Worm (Caenorhabditis elegans): ENCODE results near the gene W09C2.10.

Gene W09C2.10

ce11 chrIV:9632094-9632493 is 7.2 kb upstream of the W09C2.10 start:
- TF ChIP-seq unc-62 (GFP tag; optimal IDR thresholded peaks at IDR 0.05): no peak
- no peak for TF ChIP-seq nhr-28 (tag; optimal IDR thresholded peaks at IDR 0.05)
- no peak for TF ChIP-seq ztf-4 (tag; optimal IDR thresholded peaks at IDR 0.05)
- TF ChIP-seq ets-5 (GFP tag; IDR thresholded peaks at IDR 0.05): no peak
- TF ChIP-seq sox-4 (tag; optimal IDR thresholded peaks at IDR 0.05): no peak
- TF ChIP-seq efl-3 (GFP tag; optimal IDR thresholded peaks at IDR 0.05): no peak
- TF ChIP-seq unc-98 (GFP tag; IDR thresholded peaks at IDR 0.05): no peak
- TF ChIP-seq hlh-17 (GFP tag; optimal IDR thresholded peaks at IDR 0.05; ENCODE audit: borderline replicate concordance): no peak
- TF ChIP-seq jun-1 (tag; optimal IDR thresholded peaks at IDR 0.05): no peak
- TF ChIP-seq ceh-90 (tag; optimal IDR thresholded peaks at IDR 0.05): no peak
- no peak for TF ChIP-seq ceh-8 (GFP tag; optimal IDR thresholded peaks at IDR 0.05)
- no peak for TF ChIP-seq rnt-1 (tag; optimal IDR thresholded peaks at IDR 0.05)
- no peak for TF ChIP-seq nhr-77 (tag; optimal IDR thresholded peaks at IDR 0.05)
- no peak for TF ChIP-seq skn-1 (tag; optimal IDR thresholded peaks at IDR 0.05)
- no peak for TF ChIP-seq lin-35 (GFP tag; optimal IDR thresholded peaks at IDR 0.05)
- no peak for TF ChIP-seq hlh-4 (tag; optimal IDR thresholded peaks at IDR 0.05)
- TF ChIP-seq elt-3 (tag; optimal IDR thresholded peaks at IDR 0.05): peak in 2 of 6 experiments; percentile 39 to 65
- no peak for TF ChIP-seq pag-3 (tag; optimal IDR thresholded peaks at IDR 0.05; ENCODE audit: borderline replicate concordance, insufficient read depth)
- TF ChIP-seq alr-1 (tag; optimal IDR thresholded peaks at IDR 0.05; ENCODE audit: borderline replicate concordance): no peak
- no peak for TF ChIP-seq sup-37 (GFP tag; optimal IDR thresholded peaks at IDR 0.05)
- TF ChIP-seq ces-1 (GFP tag; optimal IDR thresholded peaks at IDR 0.05): no peak
- peak; percentile 19 for TF ChIP-seq nhr-20 (tag; optimal IDR thresholded peaks at IDR 0.05)
- TF ChIP-seq irx-1 (tag; optimal IDR thresholded peaks at IDR 0.05): no peak
- peak; percentile 49 for TF ChIP-seq blmp-1 (tag; optimal IDR thresholded peaks at IDR 0.05)
- TF ChIP-seq pqm-1 (tag; optimal IDR thresholded peaks at IDR 0.05): no peak
- no peak for TF ChIP-seq C34B4.2 (tag; optimal IDR thresholded peaks at IDR 0.05)
- no peak for TF ChIP-seq nhr-90 (tag; optimal IDR thresholded peaks at IDR 0.05; ENCODE audit: poor library complexity)
- TF ChIP-seq mef-2 (tag; optimal IDR thresholded peaks at IDR 0.05): no peak
- no peak for TF ChIP-seq Y116A8C.19 (tag; optimal IDR thresholded peaks at IDR 0.05; ENCODE audit: borderline replicate concordance)
- peak; percentile 16 for TF ChIP-seq nhr-71 (tag; optimal IDR thresholded peaks at IDR 0.05)
- no peak for TF ChIP-seq isw-1 (GFP tag; IDR thresholded peaks at IDR 0.05)

- TF ChIP-seq lin-35 (GFP tag; optimal IDR thresholded peaks at IDR 0.05): peak in 1 of 2 experiments; percentile 28
- TF ChIP-seq lin-14 (GFP tag; optimal IDR thresholded peaks at IDR 0.05): peak; percentile 35
- peak; percentile 64 for TF ChIP-seq nhr-85 (tag)
- TF ChIP-seq efl-1 (optimal IDR thresholded peaks at IDR 0.05): no peak
- TF ChIP-seq efl-1 (GFP tag; optimal IDR thresholded peaks at IDR 0.05 in 1 of 2): peak in 1 of 2 experiments; percentile 8
- TF ChIP-seq dpl-1 (GFP tag; optimal IDR thresholded peaks at IDR 0.05): no peak
- TF ChIP-seq nhr-47 (tag; optimal IDR thresholded peaks at IDR 0.05): no peak
- peak in 1 of 6 experiments; percentile 48 for TF ChIP-seq elt-3 (tag; optimal IDR thresholded peaks at IDR 0.05)
- peak; percentile 48 for TF ChIP-seq blmp-1 (tag; optimal IDR thresholded peaks at IDR 0.05)
- TF ChIP-seq isw-1 (GFP tag; IDR thresholded peaks at IDR 0.05): no peak
- no peak for TF ChIP-seq lin-13 (GFP tag; optimal IDR thresholded peaks at IDR 0.05)
- TF ChIP-seq unc-62 (GFP tag; optimal IDR thresholded peaks at IDR 0.05): no peak
- no peak for TF ChIP-seq skn-1 (tag; optimal IDR thresholded peaks at IDR 0.05)
These were observed 6.7 kb upstream of the W09C2.10 start for ce11 chrIV:9631579-9631978.

- TF ChIP-seq sup-37 (GFP tag; optimal IDR thresholded peaks at IDR 0.05): no peak
- TF ChIP-seq efl-1 (optimal IDR thresholded peaks at IDR 0.05): no peak
- peak in 1 of 2 experiments; percentile 77 for TF ChIP-seq efl-1 (GFP tag; optimal IDR thresholded peaks at IDR 0.05 in 1 of 2)
These were observed 2.2 kb upstream of the W09C2.10 start for ce11 chrIV:9627033-9627432.

Data from whole organism, L1 larva.